Worm (Caenorhabditis elegans): ENCODE results near the gene F59A1.12.

DNA sequence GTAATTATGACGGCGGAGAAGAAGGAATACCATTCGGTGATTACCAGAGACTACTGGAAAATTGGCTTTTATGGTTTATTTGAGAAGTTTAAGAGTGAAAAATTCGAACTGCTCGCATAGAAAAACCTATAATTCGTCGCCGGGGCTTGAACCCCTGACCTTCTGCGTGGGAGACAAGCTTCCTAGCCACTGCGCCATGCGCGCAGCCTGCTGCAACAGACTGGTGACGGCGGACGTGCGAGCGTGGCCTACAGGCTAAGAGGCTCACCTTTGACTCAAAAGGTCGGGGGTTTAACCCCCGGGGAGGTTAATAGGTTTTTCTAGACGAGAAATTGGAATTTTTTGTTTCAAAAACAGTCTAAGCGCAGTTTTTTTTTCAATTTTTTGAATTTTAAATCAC is 3.2 kb downstream of the F59A1.12 start:
- no peak for TF ChIP-seq pqm-1 (tag; optimal IDR thresholded peaks at IDR 0.05)
- no peak for TF ChIP-seq ceh-30 (tag; optimal IDR thresholded peaks at IDR 0.05)
- TF ChIP-seq eyg-1 (tag; optimal IDR thresholded peaks at IDR 0.05): no peak
- no peak for TF ChIP-seq tbx-7 (tag; optimal IDR thresholded peaks at IDR 0.05)
- no peak for TF ChIP-seq ttx-3 (tag; optimal IDR thresholded peaks at IDR 0.05)
- TF ChIP-seq fkh-10 (GFP tag; optimal IDR thresholded peaks at IDR 0.05): no peak
- TF ChIP-seq pag-3 (tag; optimal IDR thresholded peaks at IDR 0.05; ENCODE audit: borderline replicate concordance): no peak
- TF ChIP-seq pha-4 (tag; optimal IDR thresholded peaks at IDR 0.05): no peak
- TF ChIP-seq unc-86 (tag; optimal IDR thresholded peaks at IDR 0.05): no peak
- TF ChIP-seq ama-1 (optimal IDR thresholded peaks at IDR 0.05): no peak
